Worm (Caenorhabditis elegans): ENCODE measurements around the gene gur-4.

Gene gur-4

DNA sequence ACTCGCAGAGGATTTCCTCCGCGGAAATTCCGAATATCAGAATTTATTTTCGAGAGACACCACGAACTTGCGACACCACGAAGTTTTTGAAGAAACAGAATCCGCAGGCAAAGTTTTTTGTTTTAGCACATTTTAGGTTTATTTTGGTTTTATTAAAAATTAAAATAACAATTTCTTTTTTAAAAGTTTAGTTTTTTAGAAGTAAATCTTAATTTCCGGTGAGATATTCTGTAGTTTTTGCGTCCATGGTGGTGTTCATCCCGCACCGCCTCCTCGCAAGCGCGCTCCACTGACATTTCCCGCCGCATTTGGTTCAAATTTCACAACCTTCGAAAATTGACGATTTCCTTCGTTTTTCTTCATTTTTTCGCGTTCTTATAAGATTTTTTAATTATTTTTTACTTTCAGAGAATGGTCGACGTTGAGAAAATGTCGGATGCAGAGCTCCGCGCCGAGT is 41.5 kb upstream of the gur-4 start, which contains the start of gene lem-2 (continued):
- TF ChIP-seq snpc-1.1 (tag; optimal IDR thresholded peaks at IDR 0.05; ENCODE audit: insufficient read depth) = no peak
- TF ChIP-seq gei-17 (GFP tag; optimal IDR thresholded peaks at IDR 0.05) = no peak
- peak; percentile 75 for TF ChIP-seq D2030.7 (GFP tag; IDR thresholded peaks at IDR 0.05)
- TF ChIP-seq T07F8.4 (tag; optimal IDR thresholded peaks at IDR 0.05) = peak; percentile 15
- TF ChIP-seq snpc-4 (GFP tag; optimal IDR thresholded peaks at IDR 0.05) = no peak
- TF ChIP-seq snpc-4 (tag; optimal IDR thresholded peaks at IDR 0.05) = peak; percentile 9 to 60 (median 32)
- no peak for TF ChIP-seq xnd-1 (tag; optimal IDR thresholded peaks at IDR 0.05)
- TF ChIP-seq C06A6.2 (GFP tag; conservative IDR thresholded peaks at IDR 0.05) = no peak
- peak; percentile 74 for TF ChIP-seq efl-1 (GFP tag; optimal IDR thresholded peaks at IDR 0.05)
- no peak for TF ChIP-seq hsf-1 (GFP tag; IDR thresholded peaks at IDR 0.05)
- peak; percentile 49 for TF ChIP-seq dpl-1 (GFP tag; optimal IDR thresholded peaks at IDR 0.05)
- peak; percentile 74 for TF ChIP-seq ceh-27 (GFP tag; optimal IDR thresholded peaks at IDR 0.05)
- no peak for TF ChIP-seq ztf-26 (tag; optimal IDR thresholded peaks at IDR 0.05)
- TF ChIP-seq sptf-2 (GFP tag; optimal IDR thresholded peaks at IDR 0.05) = no peak
- TF ChIP-seq aptf-2 (GFP tag; conservative IDR thresholded peaks at IDR 0.05) = peak; percentile 61; the same call in 1 of the 2 replicates
- TF ChIP-seq ama-1 (optimal IDR thresholded peaks at IDR 0.05) = no peak
- no peak for TF ChIP-seq ama-1 (GFP tag; optimal IDR thresholded peaks at IDR 0.05)
- no peak for TF ChIP-seq F55B11.4 (tag; optimal IDR thresholded peaks at IDR 0.05; ENCODE audit: borderline replicate concordance, insufficient read depth)
- TF ChIP-seq fkh-3 (tag; optimal IDR thresholded peaks at IDR 0.05) = no peak
- peak; percentile 11; the same call in 1 of the 2 replicates for TF ChIP-seq Y53G8AR.9 (GFP tag; conservative IDR thresholded peaks at IDR 0.05)
- TF ChIP-seq pha-4 (tag; optimal IDR thresholded peaks at IDR 0.05) = no peak
- no peak for TF ChIP-seq F49E8.2 (tag; optimal IDR thresholded peaks at IDR 0.05; ENCODE audit: insufficient read depth)
- no peak for TF ChIP-seq ztf-22 (GFP tag; optimal IDR thresholded peaks at IDR 0.05)
- TF ChIP-seq Y67H2A.10 (GFP tag; conservative IDR thresholded peaks at IDR 0.05) = no peak
- no peak for TF ChIP-seq F37B4.10 (GFP tag; IDR thresholded peaks at IDR 0.05)
- TF ChIP-seq K12H6.12 (tag; optimal IDR thresholded peaks at IDR 0.05) = peak; percentile 76
- TF ChIP-seq ekl-4 (GFP tag; IDR thresholded peaks at IDR 0.05) = 0 out of 2 replicates have a peak, but pooled peaks have one; percentile 12
- no peak for TF ChIP-seq egl-44 (GFP tag; IDR thresholded peaks at IDR 0.05)
- no peak for TF ChIP-seq egl-18 (GFP tag; IDR thresholded peaks at IDR 0.05)
- no peak for TF ChIP-seq B0336.3 (GFP tag; IDR thresholded peaks at IDR 0.05)
- no peak for TF ChIP-seq F57C9.4 (tag; optimal IDR thresholded peaks at IDR 0.05)
- TF ChIP-seq repo-1 (tag; optimal IDR thresholded peaks at IDR 0.05) = no peak
- TF ChIP-seq aptf-3 (GFP tag; IDR thresholded peaks at IDR 0.05) = no peak
- TF ChIP-seq him-1 (tag; optimal IDR thresholded peaks at IDR 0.05) = no peak
- TF ChIP-seq tbp1 (GFP tag; optimal IDR thresholded peaks at IDR 0.05) = peak; percentile 56

DNA sequence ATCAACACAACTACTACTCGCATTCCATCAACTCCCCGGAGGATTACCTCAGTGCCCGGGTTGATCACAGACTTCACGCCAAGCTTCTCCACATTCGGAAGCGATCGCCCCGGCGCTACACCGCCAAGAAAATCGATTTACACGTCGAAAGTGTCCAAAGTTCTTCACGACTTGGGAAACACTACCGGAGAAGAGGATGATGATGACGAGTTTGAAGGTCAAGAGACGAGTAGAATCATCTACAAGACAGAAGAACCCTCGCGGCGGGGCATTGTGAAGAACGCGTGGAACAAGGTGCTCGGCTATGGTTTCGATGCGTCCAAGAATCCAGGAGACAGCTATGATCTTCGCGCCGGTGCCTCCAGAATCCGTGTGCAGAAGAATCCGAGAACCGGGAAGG is 40.5 kb upstream of the gur-4 start:
- TF ChIP-seq Y56A3A.18 (GFP tag; IDR thresholded peaks at IDR 0.05) (no peak), ceh-58 (GFP tag; IDR thresholded peaks at IDR 0.05) (no peak), D2030.7 (GFP tag; IDR thresholded peaks at IDR 0.05) (no peak), F52B5.7 (tag; optimal IDR thresholded peaks at IDR 0.05) (no peak), cebp-1 (GFP tag; IDR thresholded peaks at IDR 0.05) (no peak), cebp-1 (tag; optimal IDR thresholded peaks at IDR 0.05) (no peak), rcor-1 (GFP tag; IDR thresholded peaks at IDR 0.05) (no peak), C17E4.6 (GFP tag; IDR thresholded peaks at IDR 0.05) (no peak), zfh-2 (GFP tag; conservative IDR thresholded peaks at IDR 0.05) (no peak), repo-1 (tag; optimal IDR thresholded peaks at IDR 0.05) (no peak), dpl-1 (GFP tag; optimal IDR thresholded peaks at IDR 0.05) (no peak), F23B12.7 (tag; optimal IDR thresholded peaks at IDR 0.05; ENCODE audit: insufficient read depth) (no peak), Y95B8A.8 (GFP tag; IDR thresholded peaks at IDR 0.05) (no peak), lag-1 (GFP tag; IDR thresholded peaks at IDR 0.05) (no peak), cebp-2 (GFP tag; IDR thresholded peaks at IDR 0.05) (no peak), akir-1 (GFP tag; optimal IDR thresholded peaks at IDR 0.05) (no peak), ccch-3 (GFP tag; optimal IDR thresholded peaks at IDR 0.05) (no peak), mel-28 (tag; optimal IDR thresholded peaks at IDR 0.05; ENCODE audit: borderline replicate concordance) (no peak), lsy-27 (tag; optimal IDR thresholded peaks at IDR 0.05; ENCODE audit: borderline replicate concordance, insufficient read depth) (no peak)

Measured in whole organism, young adult.